Fruit fly (Drosophila melanogaster) whole organism, prepupa: ENCODE data around the gene IP3K2.

Experiments
- CG10669 ChIP-seq: fragments of 200-800 bp; sonication (Bioruptor generic); optimal IDR thresholded peaks from 3 replicates; lab custom pipeline; 2018; ENCODE audit warnings: missing biosample characterization, mild to moderate bottlenecking, missing genetic modification characterization, moderate library complexity
- CG11294 ChIP-seq: fragments of 200-800 bp; sonication (Bioruptor generic); IDR thresholded peaks from 2 replicates; pipeline ENCODE4 v1.3.6; 2022; ENCODE audit warnings: missing biosample characterization, missing genetic modification characterization
- CG11762 ChIP-seq: fragments of 200-800 bp; sonication (Bioruptor generic); optimal IDR thresholded peaks from 3 replicates; lab custom pipeline; 2016; ENCODE audit warnings: missing biosample characterization, missing genetic modification characterization; ENCODE audit not compliant: insufficient read depth
- CG11902 ChIP-seq: fragments of 200-800 bp; sonication (Bioruptor generic); optimal IDR thresholded peaks from 3 replicates; lab custom pipeline; 2016; ENCODE audit warnings: missing biosample characterization, missing genetic modification characterization
- CG15336 ChIP-seq: fragments of 200-800 bp; sonication (Bioruptor generic); IDR thresholded peaks from 2 replicates; pipeline ENCODE4 v1.3.6; 2022; ENCODE audit warnings: missing biosample characterization, missing genetic modification characterization
- CG1621 ChIP-seq: fragments of 200-800 bp; sonication (Bioruptor generic); optimal IDR thresholded peaks from 3 replicates; lab custom pipeline; 2018; ENCODE audit warnings: missing biosample characterization, mild to moderate bottlenecking, missing genetic modification characterization
- CG16779 ChIP-seq: fragments of 200-800 bp; sonication (Bioruptor generic); optimal IDR thresholded peaks from 3 replicates; lab custom pipeline; 2017; ENCODE audit warnings: missing biosample characterization, mild to moderate bottlenecking, missing genetic modification characterization
- CG31627 ChIP-seq: fragments of 200-800 bp; sonication (Bioruptor generic); optimal IDR thresholded peaks from 3 replicates; lab custom pipeline; 2016; ENCODE audit warnings: missing biosample characterization, missing genetic modification characterization
- CG34406 ChIP-seq: fragments of 200-800 bp; sonication (Bioruptor generic); optimal IDR thresholded peaks from 3 replicates; lab custom pipeline; 2016; ENCODE audit warnings: missing biosample characterization, missing genetic modification characterization
- CG3919 ChIP-seq: fragments of 200-800 bp; sonication (Bioruptor generic); optimal IDR thresholded peaks from 3 replicates; lab custom pipeline; 2016; ENCODE audit warnings: missing biosample characterization, missing genetic modification characterization
- CG6163 ChIP-seq: fragments of 200-800 bp; sonication (Bioruptor generic); IDR thresholded peaks from 3 replicates; pipeline ENCODE4 v1.3.6; 2022; ENCODE audit warnings: missing biosample characterization, missing genetic modification characterization
- CG6792 ChIP-seq: fragments of 200-800 bp; sonication (Bioruptor generic); optimal IDR thresholded peaks from 3 replicates; lab custom pipeline; 2016; ENCODE audit warnings: missing biosample characterization, missing genetic modification characterization
- CG6808 ChIP-seq: fragments of 200-800 bp; sonication (Bioruptor generic); optimal IDR thresholded peaks from 3 replicates; lab custom pipeline; 2017; ENCODE audit warnings: missing biosample characterization, missing genetic modification characterization, mild to moderate bottlenecking, moderate library complexity, missing genetic modification reagents
- CG8119 ChIP-seq: fragments of 200-800 bp; sonication (Bioruptor generic); IDR thresholded peaks from 3 replicates; pipeline ENCODE4 v1.3.6; 2022; ENCODE audit warnings: missing biosample characterization, missing genetic modification characterization
- CG8319 ChIP-seq: fragments of 200-800 bp; sonication (Bioruptor generic); optimal IDR thresholded peaks from 3 replicates; lab custom pipeline; 2016; ENCODE audit warnings: missing biosample characterization, missing genetic modification characterization
- CG9139 ChIP-seq: fragments of 200-800 bp; sonication (Bioruptor generic); optimal IDR thresholded peaks from 3 replicates; lab custom pipeline; 2017; ENCODE audit warnings: missing biosample characterization, mild to moderate bottlenecking, missing genetic modification characterization
- Eip75B ChIP-seq: fragments of 200-800 bp; sonication (Bioruptor generic); optimal IDR thresholded peaks from 3 replicates; lab custom pipeline; 2016; ENCODE audit warnings: missing biosample characterization, missing genetic modification characterization
- Eip78C ChIP-seq: fragments of 200-800 bp; sonication (Bioruptor generic); peaks from one replicate; lab custom pipeline; 2016; ENCODE audit warnings: missing biosample characterization, missing genetic modification characterization
- Gug ChIP-seq: fragments of 200-800 bp; sonication (Bioruptor generic); IDR thresholded peaks from 2 replicates; pipeline ENCODE4 v1.3.6; 2022; ENCODE audit warnings: missing biosample characterization, missing genetic modification characterization
- Hr38 ChIP-seq: sonication (Bioruptor generic); optimal IDR thresholded peaks from 2 replicates; lab custom pipeline; 2016; ENCODE audit warnings: missing biosample characterization, missing genetic modification characterization
- Hr4 ChIP-seq: fragments of 200-800 bp; sonication (Bioruptor generic); optimal IDR thresholded peaks from 3 replicates; lab custom pipeline; 2016; ENCODE audit warnings: missing biosample characterization, missing genetic modification characterization
- Lpt ChIP-seq: fragments of 200-800 bp; sonication (Bioruptor generic); optimal IDR thresholded peaks from 3 replicates; lab custom pipeline; 2016; ENCODE audit warnings: missing biosample characterization, missing genetic modification characterization
- Met ChIP-seq: fragments of 200-800 bp; sonication (Bioruptor generic); optimal IDR thresholded peaks from 3 replicates; lab custom pipeline; 2016; ENCODE audit warnings: missing biosample characterization, missing genetic modification characterization
- OdsH ChIP-seq: fragments of 200-800 bp; sonication (Bioruptor generic); optimal IDR thresholded peaks from 3 replicates; lab custom pipeline; 2016; ENCODE audit warnings: missing biosample characterization, missing genetic modification characterization
- Smox ChIP-seq: fragments of 200-800 bp; sonication (Bioruptor generic); optimal IDR thresholded peaks from 3 replicates; lab custom pipeline; 2016; ENCODE audit warnings: missing biosample characterization, missing genetic modification characterization
- Sox102F ChIP-seq: fragments of 200-800 bp; sonication (Bioruptor generic); optimal IDR thresholded peaks from 2 replicates; lab custom pipeline; 2016; ENCODE audit warnings: missing biosample characterization, mild to moderate bottlenecking, missing genetic modification characterization
- Sox14 ChIP-seq: fragments of 200-800 bp; sonication (Bioruptor generic); optimal IDR thresholded peaks from 3 replicates; lab custom pipeline; 2016; ENCODE audit warnings: missing biosample characterization, missing genetic modification characterization
- Sox15 ChIP-seq: fragments of 200-800 bp; sonication (Bioruptor generic); optimal IDR thresholded peaks from 3 replicates; lab custom pipeline; 2016; ENCODE audit warnings: missing biosample characterization, missing genetic modification characterization
- achi ChIP-seq: fragments of 200-800 bp; sonication (Bioruptor generic); optimal IDR thresholded peaks from 3 replicates; lab custom pipeline; 2016; ENCODE audit warnings: missing biosample characterization, missing genetic modification characterization
- cyc ChIP-seq: fragments of 200-800 bp; sonication (Bioruptor generic); optimal IDR thresholded peaks from 3 replicates; lab custom pipeline; 2016; ENCODE audit warnings: missing biosample characterization, missing genetic modification characterization
- dac ChIP-seq: fragments of 200-800 bp; sonication (Bioruptor generic); optimal IDR thresholded peaks from 2 replicates; lab custom pipeline; 2017; ENCODE audit warnings: missing biosample characterization, mild to moderate bottlenecking, missing genetic modification characterization
- dsx ChIP-seq: fragments of 200-800 bp; optimal IDR thresholded peaks from 3 replicates; lab custom pipeline; 2019; ENCODE audit warnings: missing biosample characterization, mild to moderate bottlenecking, missing genetic modification characterization, moderate library complexity; ENCODE audit not compliant: poor library complexity, severe bottlenecking
- eg ChIP-seq: fragments of 200-800 bp; sonication (Bioruptor generic); IDR thresholded peaks from 3 replicates; pipeline ENCODE4 v1.3.6; 2022; ENCODE audit warnings: missing biosample characterization, missing genetic modification characterization
- esn ChIP-seq: fragments of 200-800 bp; sonication (Bioruptor generic); optimal IDR thresholded peaks from 2 replicates; lab custom pipeline; 2016; ENCODE audit warnings: missing biosample characterization, mild to moderate bottlenecking, missing genetic modification characterization, moderate library complexity
- fd85E ChIP-seq: fragments of 200-800 bp; sonication (Bioruptor generic); optimal IDR thresholded peaks from 3 replicates; lab custom pipeline; 2016; ENCODE audit warnings: missing biosample characterization, missing genetic modification characterization
- fkh ChIP-seq: fragments of 200-800 bp; sonication (Bioruptor generic); optimal IDR thresholded peaks from 3 replicates; lab custom pipeline; 2017; ENCODE audit warnings: missing biosample characterization, mild to moderate bottlenecking, missing genetic modification characterization, moderate library complexity
- lz ChIP-seq: fragments of 200-800 bp; sonication (Bioruptor generic); optimal IDR thresholded peaks from 3 replicates; lab custom pipeline; 2016; ENCODE audit warnings: missing biosample characterization, missing genetic modification characterization
- net ChIP-seq: fragments of 200-800 bp; sonication (Bioruptor generic); optimal IDR thresholded peaks from 3 replicates; lab custom pipeline; 2016; ENCODE audit warnings: missing biosample characterization, missing genetic modification characterization
- pdm3 ChIP-seq: fragments of 200-800 bp; sonication (Bioruptor generic); optimal IDR thresholded peaks from 3 replicates; lab custom pipeline; 2016; ENCODE audit warnings: missing biosample characterization, missing genetic modification characterization
- spab ChIP-seq: fragments of 200-800 bp; sonication (Bioruptor generic); optimal IDR thresholded peaks from 2 replicates; lab custom pipeline; 2017; ENCODE audit warnings: missing biosample characterization, mild to moderate bottlenecking, missing genetic modification characterization, missing genetic modification reagents
- ss ChIP-seq, 2 experiments: fragments of 200-800 bp; sonication (Bioruptor generic); optimal IDR thresholded peaks; 2 replicates in 1 of 2; 3 replicates in 1 of 2; lab custom pipeline; 2017 to 2018; ENCODE audit warnings: mild to moderate bottlenecking in 2 of 2, missing biosample characterization in 2 of 2, missing genetic modification characterization in 2 of 2, moderate library complexity in 1 of 2
- svp ChIP-seq: fragments of 200-800 bp; sonication (Bioruptor generic); peaks from one replicate; lab custom pipeline; 2016; ENCODE audit warnings: missing biosample characterization, missing genetic modification characterization
- topi ChIP-seq: fragments of 200-800 bp; sonication (Bioruptor generic); optimal IDR thresholded peaks from 3 replicates; lab custom pipeline; 2016; ENCODE audit warnings: missing biosample characterization, missing genetic modification characterization
- vri ChIP-seq: fragments of 200-800 bp; sonication (Bioruptor generic); optimal IDR thresholded peaks from 3 replicates; lab custom pipeline; 2016; ENCODE audit warnings: missing biosample characterization, mild to moderate bottlenecking, missing genetic modification characterization

IP3K2 gene

dm6 chrX:13302615-13303526 is 562 bp upstream of the IP3K2 start (continued):
- TF ChIP-seq Eip75B (GFP tag; lab: Kevin White, UChicago) (no peak), CG9139 (GFP tag; lab: Kevin White, UChicago) (peak; percentile 75), Hr38 (GFP tag; lab: Kevin White, UChicago) (no peak), CG6792 (GFP tag; lab: Kevin White, UChicago) (peak; percentile 22), esn (GFP tag; lab: Kevin White, UChicago) (no peak), Met (no peak), CG11762 (GFP tag; lab: Kevin White, UChicago) (no peak), CG34406 (GFP tag; lab: Kevin White, UChicago) (peak; percentile 27), lz (GFP tag; lab: Kevin White, UChicago) (no peak), CG3919 (peak; percentile 5), spab (GFP tag; lab: Kevin White, UChicago) (peak; percentile 33), topi (GFP tag; lab: Kevin White, UChicago) (no peak), vri (GFP tag; lab: Kevin White, UChicago) (peak; percentile 80), cyc (GFP tag; lab: Kevin White, UChicago) (no peak), dsx (GFP tag; lab: Kevin White, UChicago) (no peak), svp (GFP tag; lab: Kevin White, UChicago) (peak; percentile 93), Sox15 (GFP tag; lab: Kevin White, UChicago) (no peak), pdm3 (GFP tag; lab: Kevin White, UChicago) (no peak), Sox14 (GFP tag; lab: Kevin White, UChicago) (no peak)

DNA sequence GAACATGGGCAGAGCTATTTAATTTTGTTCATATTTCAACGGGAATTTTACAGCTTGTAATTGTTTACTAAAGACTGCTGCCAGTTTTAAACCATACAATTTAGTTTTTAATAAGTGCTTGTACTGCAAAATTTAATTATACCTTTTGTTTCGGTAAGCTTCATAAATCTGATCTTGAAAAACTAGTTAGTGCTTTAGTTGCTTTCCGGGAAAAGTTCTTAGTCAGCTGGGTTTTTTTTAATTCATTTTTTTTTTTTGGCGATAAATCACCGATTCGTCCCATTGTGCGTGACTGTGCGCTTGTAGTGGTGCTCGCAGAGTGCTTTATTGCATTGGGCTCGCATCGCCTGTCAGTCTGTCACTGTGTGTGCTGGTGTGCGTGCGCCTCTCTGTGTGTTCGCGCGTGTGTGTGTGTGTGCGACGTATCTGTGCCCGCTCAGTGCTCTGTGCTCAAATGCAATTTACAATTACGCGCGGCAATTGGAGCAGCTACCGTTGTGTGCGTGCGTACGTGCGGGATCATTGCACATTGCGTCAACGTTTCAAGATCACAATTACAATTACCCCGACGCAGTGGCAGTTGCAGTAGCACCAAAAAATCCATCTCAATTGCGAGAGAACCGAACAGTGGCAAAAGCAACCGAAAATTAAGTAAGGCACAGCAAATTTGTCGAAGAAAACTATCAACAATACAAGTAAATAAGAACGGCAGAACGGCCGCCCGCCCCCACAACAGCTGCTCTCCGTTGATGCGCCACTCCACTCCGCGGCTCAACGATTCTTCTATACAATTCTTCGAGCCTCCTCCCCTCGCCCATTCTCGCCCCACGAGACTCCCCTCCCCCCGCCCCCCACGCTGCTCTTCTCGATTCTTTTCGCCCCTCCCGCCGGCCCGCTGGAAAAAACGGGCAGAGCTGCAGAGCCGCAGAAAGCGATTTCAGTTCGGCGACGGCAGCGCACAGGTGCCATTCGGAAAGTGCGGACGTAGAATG is 519 bp downstream of the IP3K2 start:
- TF ChIP-seq Hr4 (GFP tag; lab: Kevin White, UChicago) (peak; percentile 18), Met (peak; percentile 24), CG6808 (GFP tag; lab: Kevin White, UChicago) (peak; percentile 18), achi (no peak), CG10669 (GFP tag; lab: Kevin White, UChicago) (no peak), CG6792 (GFP tag; lab: Kevin White, UChicago) (no peak), CG6163 (GFP tag; lab: Robert Waterston, UW) (peak; percentile 41; the same call in 1 of the 3 replicates), fkh (peak; percentile 30), Smox (no peak), Gug (GFP tag; lab: Robert Waterston, UW) (no peak), Sox15 (GFP tag; lab: Kevin White, UChicago) (no peak), CG9139 (GFP tag; lab: Kevin White, UChicago) (no peak), topi (GFP tag; lab: Kevin White, UChicago) (peak; percentile 18), CG1621 (tag; lab: Kevin White, UChicago) (no peak), eg (GFP tag; lab: Robert Waterston, UW) (0 out of 3 replicates have a peak, but pooled peaks have one; percentile 23), Lpt (GFP tag; lab: Kevin White, UChicago) (peak; percentile 4), CG16779 (tag; lab: Kevin White, UChicago) (peak; percentile 6), ss (GFP tag; optimal IDR thresholded peaks at IDR 0.05; lab: Kevin White, UChicago) (peak; percentile 19 to 37), Eip78C (peak; percentile 53), CG11294 (GFP tag; lab: Robert Waterston, UW) (no peak), svp (GFP tag; lab: Kevin White, UChicago) (peak; percentile 91), CG8119 (GFP tag; lab: Robert Waterston, UW) (no peak; the same call in 2 of the 3 replicates), CG31627 (GFP tag; lab: Kevin White, UChicago) (no peak), CG8319 (GFP tag; lab: Kevin White, UChicago) (no peak), CG15336 (GFP tag; lab: Robert Waterston, UW) (peak; percentile 21; the same call in 1 of the 2 replicates), CG11762 (GFP tag; lab: Kevin White, UChicago) (no peak), esn (GFP tag; lab: Kevin White, UChicago) (peak; percentile 6), Sox102F (no peak), dac (GFP tag; lab: Kevin White, UChicago) (no peak), net (GFP tag; lab: Kevin White, UChicago) (peak; percentile 17), fd85E (GFP tag; lab: Kevin White, UChicago) (no peak), OdsH (GFP tag; lab: Kevin White, UChicago) (no peak), vri (GFP tag; lab: Kevin White, UChicago) (peak; percentile 55), CG3919 (no peak), CG11902 (GFP tag; lab: Kevin White, UChicago) (no peak)
